Worm (Caenorhabditis elegans): Measurements from ENCODE around the gene trip-4.
A peak's percentile ranks its signal among the peaks of the same experiment; 100 is the strongest.

Gene trip-4

ce11 chrII:15025599-15026164 lies 13.5 kb upstream of the trip-4 start, which contains the start of gene cmtr-1 (continued):
- TF ChIP-seq xnd-1 (tag; optimal IDR thresholded peaks at IDR 0.05), result peak; percentile 54
- TF ChIP-seq unc-130 (GFP tag; optimal IDR thresholded peaks at IDR 0.05), result peak; percentile 74
- TF ChIP-seq somi-1 (GFP tag; optimal IDR thresholded peaks at IDR 0.05), result peak; percentile 73
- peak; percentile 80 for TF ChIP-seq sptf-2 (GFP tag; optimal IDR thresholded peaks at IDR 0.05)
- peak; percentile 99 for TF ChIP-seq snpc-3.4 (tag; optimal IDR thresholded peaks at IDR 0.05)
- peak; percentile 51 for TF ChIP-seq ets-4 (GFP tag; optimal IDR thresholded peaks at IDR 0.05)
- TF ChIP-seq hmg-1.2 (GFP tag; IDR thresholded peaks at IDR 0.05), result peak; percentile 100
- no peak for TF ChIP-seq nfya-2 (GFP tag; IDR thresholded peaks at IDR 0.05)
- peak; percentile 25 for TF ChIP-seq ccch-3 (GFP tag; optimal IDR thresholded peaks at IDR 0.05)
- peak; percentile 95 for TF ChIP-seq tlf-1 (GFP tag; optimal IDR thresholded peaks at IDR 0.05)
- TF ChIP-seq lsl-1 (GFP tag; optimal IDR thresholded peaks at IDR 0.05), result peak; percentile 85
- TF ChIP-seq ztf-3 (GFP tag; optimal IDR thresholded peaks at IDR 0.05), result no peak
- peak; percentile 74 for TF ChIP-seq madf-8 (GFP tag; conservative IDR thresholded peaks at IDR 0.05)
- no peak for TF ChIP-seq ztf-6 (GFP tag; IDR thresholded peaks at IDR 0.05)
- peak; percentile 74 for TF ChIP-seq F10E7.11 (tag; optimal IDR thresholded peaks at IDR 0.05)
- peak; percentile 82 for TF ChIP-seq lin-26 (GFP tag; IDR thresholded peaks at IDR 0.05)
- TF ChIP-seq aptf-3 (GFP tag; IDR thresholded peaks at IDR 0.05), result no peak
- TF ChIP-seq aptf-2 (GFP tag; conservative IDR thresholded peaks at IDR 0.05), result peak; percentile 22; the same call in 1 of the 2 replicates
- TF ChIP-seq egrh-3 (GFP tag; IDR thresholded peaks at IDR 0.05), result peak; percentile 57
- TF ChIP-seq nhr-120 (GFP tag; IDR thresholded peaks at IDR 0.05), result no peak
- TF ChIP-seq attf-6 (GFP tag; IDR thresholded peaks at IDR 0.05), result peak; percentile 95
- TF ChIP-seq rpc-1 (optimal IDR thresholded peaks at IDR 0.05), result no peak
- peak; percentile 17 for TF ChIP-seq rpc-1 (tag; optimal IDR thresholded peaks at IDR 0.05)
- no peak for TF ChIP-seq mxl-1 (tag; optimal IDR thresholded peaks at IDR 0.05)
- no peak for TF ChIP-seq nfya-1 (tag; optimal IDR thresholded peaks at IDR 0.05; ENCODE audit: borderline replicate concordance, insufficient read depth)
- TF ChIP-seq lag-1 (GFP tag; IDR thresholded peaks at IDR 0.05), result 0 out of 2 replicates have a peak, but pooled peaks have one; percentile 54
- TF ChIP-seq nfyb-1 (GFP tag; IDR thresholded peaks at IDR 0.05), result peak; percentile 97
- TF ChIP-seq hsf-1 (GFP tag; IDR thresholded peaks at IDR 0.05), result peak; percentile 87
- peak; percentile 84 for TF ChIP-seq cebp-2 (GFP tag; IDR thresholded peaks at IDR 0.05)
- peak; percentile 95 for TF ChIP-seq him-1 (tag; optimal IDR thresholded peaks at IDR 0.05)
- peak in 2 of 3 experiments; percentile 63 to 95 for TF ChIP-seq lin-35 (GFP tag; optimal IDR thresholded peaks at IDR 0.05)
- peak; percentile 78 for TF ChIP-seq lsy-27 (tag; optimal IDR thresholded peaks at IDR 0.05; ENCODE audit: borderline replicate concordance, insufficient read depth)
- peak; percentile 97 for TF ChIP-seq repo-1 (tag; optimal IDR thresholded peaks at IDR 0.05)
- peak; percentile 73 for TF ChIP-seq B0019.2 (GFP tag; conservative IDR thresholded peaks at IDR 0.05)
- peak; percentile 94 for TF ChIP-seq athp-1 (tag; optimal IDR thresholded peaks at IDR 0.05)
- peak; percentile 91 for TF ChIP-seq Y53G8AR.9 (GFP tag; conservative IDR thresholded peaks at IDR 0.05)
- peak; percentile 44 for TF ChIP-seq T26A5.8 (tag; optimal IDR thresholded peaks at IDR 0.05)
- TF ChIP-seq ceh-91 (GFP tag; IDR thresholded peaks at IDR 0.05), result peak; percentile 85
- peak; percentile 90 for TF ChIP-seq gei-17 (GFP tag; optimal IDR thresholded peaks at IDR 0.05)
- TF ChIP-seq zim-3 (tag; optimal IDR thresholded peaks at IDR 0.05), result peak; percentile 97
- TF ChIP-seq hlh-12 (tag; optimal IDR thresholded peaks at IDR 0.05), result no peak
- peak; percentile 68 for TF ChIP-seq die-1 (tag; optimal IDR thresholded peaks at IDR 0.05)
- TF ChIP-seq ceh-100 (GFP tag; IDR thresholded peaks at IDR 0.05), result peak; percentile 87
- TF ChIP-seq C17E4.6 (GFP tag; IDR thresholded peaks at IDR 0.05), result peak; percentile 89
- TF ChIP-seq ZK185.1 (tag; optimal IDR thresholded peaks at IDR 0.05; ENCODE audit: poor library complexity, severe bottlenecking), result peak; percentile 97
- peak; percentile 83 for TF ChIP-seq dpff-1 (tag; optimal IDR thresholded peaks at IDR 0.05)
- peak; percentile 43 for TF ChIP-seq akir-1 (GFP tag; optimal IDR thresholded peaks at IDR 0.05)
- TF ChIP-seq B0035.1 (tag; optimal IDR thresholded peaks at IDR 0.05), result peak; percentile 62

Data from whole organism, young adult.